Fruit fly (Drosophila melanogaster): Measurements from ENCODE around the gene CG31917.

Gene CG31917

DNA sequence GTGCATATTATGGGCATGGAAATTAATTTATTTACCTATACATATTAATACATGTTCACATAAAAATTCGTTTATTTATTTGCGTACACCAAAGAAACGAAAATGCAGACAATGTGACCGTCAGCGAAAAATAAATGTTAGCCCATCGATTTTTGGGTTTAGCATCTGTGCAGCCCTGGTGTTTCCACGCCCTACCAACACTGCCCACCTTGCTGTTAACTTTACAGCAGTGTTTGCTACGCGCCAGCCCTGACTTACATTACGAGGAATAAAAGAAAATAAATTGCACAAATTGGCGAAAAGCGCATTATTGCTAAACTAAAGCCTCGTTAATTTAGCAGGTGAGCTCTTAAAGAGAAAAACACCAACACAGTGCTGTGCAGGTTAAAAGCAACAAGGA lies 32.4 kb upstream of the CG31917 start, which contains the start of the genes CG33995, CG44000 and CG44001 (continued):
- TF ChIP-seq CG2129 (GFP tag; IDR thresholded peaks at IDR 0.05; ENCODE audit: partially characterized antibody) (no peak), D19A (tag; optimal IDR thresholded peaks at IDR 0.05) (no peak), pum (GFP tag; optimal IDR thresholded peaks at IDR 0.05) (peak; percentile 52), CG8290 (GFP tag; optimal IDR thresholded peaks at IDR 0.05) (peak; percentile 58), CG8290 (tag; optimal IDR thresholded peaks at IDR 0.05) (peak in 1 of 2 experiments; percentile 91), vvl (GFP tag; IDR thresholded peaks at IDR 0.05) (peak; percentile 71), NFAT (GFP tag; IDR thresholded peaks at IDR 0.05) (peak; percentile 71), Atf3 (GFP tag; optimal IDR thresholded peaks at IDR 0.05) (peak; percentile 65), Hr39 (optimal IDR thresholded peaks at IDR 0.05) (no peak), Xbp1 (GFP tag; optimal IDR thresholded peaks at IDR 0.05) (peak; percentile 59), nmo (GFP tag; optimal IDR thresholded peaks at IDR 0.05) (peak; percentile 59), CG10654 (GFP tag; optimal IDR thresholded peaks at IDR 0.05) (peak; percentile 45), chm (GFP tag; IDR thresholded peaks at IDR 0.05) (peak; percentile 57), CG30431 (GFP tag; optimal IDR thresholded peaks at IDR 0.05) (no peak), CG17361 (GFP tag; IDR thresholded peaks at IDR 0.05) (0 out of 3 replicates have a peak, but pooled peaks have one; percentile 16), CG10979 (tag; optimal IDR thresholded peaks at IDR 0.05) (peak; percentile 7), CG7839 (tag; optimal IDR thresholded peaks at IDR 0.05) (peak; percentile 39), lbe (GFP tag; optimal IDR thresholded peaks at IDR 0.05) (peak; percentile 10), E2f1 (GFP tag; IDR thresholded peaks at IDR 0.05) (no peak), HHEX (GFP tag; optimal IDR thresholded peaks at IDR 0.05) (no peak), sisA (GFP tag; IDR thresholded peaks at IDR 0.05) (peak; percentile 22; the same call in 1 of the 2 replicates), Xrp1 (GFP tag; IDR thresholded peaks at IDR 0.05) (peak; percentile 41; the same call in 1 of the 2 replicates), bcd (GFP tag; optimal IDR thresholded peaks at IDR 0.05) (peak; percentile 45), CG1603 (tag; optimal IDR thresholded peaks at IDR 0.05) (peak; percentile 88), gro (GFP tag; optimal IDR thresholded peaks at IDR 0.05) (peak; percentile 45), CG4707 (GFP tag; optimal IDR thresholded peaks at IDR 0.05) (peak; percentile 19), HLH4C (GFP tag; IDR thresholded peaks at IDR 0.05; ENCODE audit: partially characterized antibody) (no peak), crc (GFP tag; optimal IDR thresholded peaks at IDR 0.05) (no peak), CG6254 (GFP tag; optimal IDR thresholded peaks at IDR 0.05) (no peak), Rfx (GFP tag; IDR thresholded peaks at IDR 0.05) (peak; percentile 72), Hr51 (GFP tag; optimal IDR thresholded peaks at IDR 0.05) (peak; percentile 10 to 60), peb (GFP tag; IDR thresholded peaks at IDR 0.05) (no peak), CG10274 (GFP tag; optimal IDR thresholded peaks at IDR 0.05) (no peak), CG12299 (tag; optimal IDR thresholded peaks at IDR 0.05) (peak; percentile 4), cad (GFP tag; optimal IDR thresholded peaks at IDR 0.05) (no peak), CG9609 (GFP tag; optimal IDR thresholded peaks at IDR 0.05) (peak; percentile 27), CG8388 (GFP tag; optimal IDR thresholded peaks at IDR 0.05) (no peak), Mes4 (GFP tag; optimal IDR thresholded peaks at IDR 0.05) (peak; percentile 11), CG15696 (tag; optimal IDR thresholded peaks at IDR 0.05) (no peak), NfI (GFP tag; optimal IDR thresholded peaks at IDR 0.05) (peak; percentile 56), CG4617 (GFP tag; optimal IDR thresholded peaks at IDR 0.05; ENCODE audit: borderline replicate concordance) (peak; percentile 98), hth (optimal IDR thresholded peaks at IDR 0.05) (no peak), Hey (tag; optimal IDR thresholded peaks at IDR 0.05) (no peak), gt (GFP tag; IDR thresholded peaks at IDR 0.05) (no peak), luna (GFP tag; optimal IDR thresholded peaks at IDR 0.05) (peak; percentile 17), pfk (GFP tag; optimal IDR thresholded peaks at IDR 0.05) (no peak), tgo (GFP tag; IDR thresholded peaks at IDR 0.05) (peak; percentile 28; the same call in 2 of the 3 replicates), CG17359 (tag; optimal IDR thresholded peaks at IDR 0.05) (no peak), CG13894 (tag; optimal IDR thresholded peaks at IDR 0.05) (peak; percentile 34), Camta (GFP tag; optimal IDR thresholded peaks at IDR 0.05) (peak; percentile 41), HmgD (GFP tag; optimal IDR thresholded peaks at IDR 0.05) (peak; percentile 36), CG4360 (GFP tag; IDR thresholded peaks at IDR 0.05) (no peak)

All from whole organism, embryonic.